Worm (Caenorhabditis elegans) whole organism, young adult: ENCODE data around the gene pdhk-2.

ENCODE experiments used
- B0336.3 ChIP-seq: fragments of 200-800 bp; sonication (Bioruptor generic); IDR thresholded peaks from 2 replicates; pipeline ENCODE4 v1.3.6; 2022; ENCODE audit warnings: missing genetic modification characterization, missing compliant biosample characterization
- C06A6.2 ChIP-seq: fragments of 200-800 bp; sonication (Bioruptor generic); conservative IDR thresholded peaks from 2 replicates; pipeline ENCODE4 v1.3.6; 2022; ENCODE audit warnings: missing genetic modification characterization, missing compliant biosample characterization
- C17E4.6 ChIP-seq: fragments of 200-800 bp; sonication (Bioruptor generic); IDR thresholded peaks from 2 replicates; pipeline ENCODE4 v1.3.6; 2022; ENCODE audit warnings: missing genetic modification reagents, missing genetic modification characterization, missing compliant biosample characterization
- F10E7.11 ChIP-seq: sonication (generic microtip); optimal IDR thresholded peaks from 2 replicates; lab custom pipeline; 2017; ENCODE audit warnings: mild to moderate bottlenecking, missing genetic modification characterization, moderate library complexity, missing compliant biosample characterization
- F33H1.4 ChIP-seq: fragments of 200-800 bp; sonication (Bioruptor generic); IDR thresholded peaks from 2 replicates; pipeline ENCODE4 v1.3.6; 2022; ENCODE audit warnings: missing genetic modification reagents, missing genetic modification characterization, missing compliant biosample characterization
- F39B2.1 ChIP-seq: fragments of 200-800 bp; sonication (Bioruptor generic); IDR thresholded peaks from 2 replicates; pipeline ENCODE4 v1.3.6; 2022; ENCODE audit warnings: missing genetic modification reagents, missing genetic modification characterization, missing compliant biosample characterization
- F49E8.2 ChIP-seq: sonication (generic microtip); optimal IDR thresholded peaks from 3 replicates; lab custom pipeline; 2017; ENCODE audit warnings: missing genetic modification characterization, mild to moderate bottlenecking, missing compliant biosample characterization, antibody characterized with exemption, moderate library complexity; ENCODE audit not compliant: insufficient read depth
- F52B5.7 ChIP-seq: sonication (generic microtip); optimal IDR thresholded peaks from 2 replicates; lab custom pipeline; 2016; ENCODE audit warnings: mild to moderate bottlenecking, missing genetic modification characterization, missing compliant biosample characterization
- F57A8.1 ChIP-seq: fragments of 200-800 bp; sonication (Bioruptor generic); optimal IDR thresholded peaks from 2 replicates; lab custom pipeline; 2018; ENCODE audit warnings: mild to moderate bottlenecking, missing genetic modification characterization, moderate library complexity, missing compliant biosample characterization
- K11D2.4 ChIP-seq: fragments of 200-800 bp; sonication (Bioruptor generic); IDR thresholded peaks from 2 replicates; pipeline ENCODE4 v1.3.6; 2022; ENCODE audit warnings: missing genetic modification reagents, missing genetic modification characterization, missing compliant biosample characterization
- K12H6.12 ChIP-seq: fragments of 200-800 bp; sonication (Bioruptor generic); optimal IDR thresholded peaks from 2 replicates; lab custom pipeline; 2018; ENCODE audit warnings: mild to moderate bottlenecking, missing genetic modification characterization, missing compliant biosample characterization
- T07F8.4 ChIP-seq: sonication (generic microtip); optimal IDR thresholded peaks from 2 replicates; lab custom pipeline; 2016; ENCODE audit warnings: mild to moderate bottlenecking, missing genetic modification characterization, moderate library complexity, missing compliant biosample characterization
- Y53G8AR.9 ChIP-seq: fragments of 200-800 bp; sonication (Bioruptor generic); conservative IDR thresholded peaks from 2 replicates; pipeline ENCODE4 v1.3.6; 2022; ENCODE audit warnings: missing genetic modification reagents, missing genetic modification characterization, missing compliant biosample characterization
- aptf-2 ChIP-seq: fragments of 200-800 bp; sonication (Bioruptor generic); conservative IDR thresholded peaks from 2 replicates; pipeline ENCODE4 v1.3.6; 2022; ENCODE audit warnings: missing genetic modification reagents, missing genetic modification characterization, missing compliant biosample characterization
- aptf-3 ChIP-seq: fragments of 200-800 bp; sonication (Bioruptor generic); IDR thresholded peaks from 2 replicates; pipeline ENCODE4 v1.3.6; 2022; ENCODE audit warnings: missing genetic modification characterization, missing compliant biosample characterization
- atf-7 ChIP-seq: sonication (generic microtip); optimal IDR thresholded peaks from 2 replicates; lab custom pipeline; 2017; ENCODE audit warnings: mild to moderate bottlenecking, missing genetic modification characterization, missing compliant biosample characterization
- athp-1 ChIP-seq: sonication (generic microtip); optimal IDR thresholded peaks from 2 replicates; lab custom pipeline; 2017; ENCODE audit warnings: mild to moderate bottlenecking, missing genetic modification characterization, missing compliant biosample characterization
- attf-5 ChIP-seq: fragments of 200-800 bp; sonication (Bioruptor generic); optimal IDR thresholded peaks from 2 replicates; lab custom pipeline; 2018; ENCODE audit warnings: mild to moderate bottlenecking, missing genetic modification characterization, missing compliant biosample characterization
- bed-2 ChIP-seq: fragments of 200-800 bp; sonication (Bioruptor generic); IDR thresholded peaks from 2 replicates; pipeline ENCODE4 v1.3.6; 2022; ENCODE audit warnings: missing genetic modification reagents, missing genetic modification characterization, missing compliant biosample characterization
- ccch-3 ChIP-seq: fragments of 200-800 bp; sonication (Bioruptor generic); optimal IDR thresholded peaks from 2 replicates; lab custom pipeline; 2018; ENCODE audit warnings: mild to moderate bottlenecking, missing genetic modification characterization, missing compliant biosample characterization
- cebp-2 ChIP-seq: fragments of 200-800 bp; sonication (Bioruptor generic); IDR thresholded peaks from 2 replicates; pipeline ENCODE4 v1.3.6; 2022; ENCODE audit warnings: missing genetic modification characterization, missing compliant biosample characterization
- ceh-79 ChIP-seq: sonication (generic microtip); optimal IDR thresholded peaks from 2 replicates; lab custom pipeline; 2017; ENCODE audit warnings: mild to moderate bottlenecking, missing genetic modification characterization, missing compliant biosample characterization
- chd-7 ChIP-seq: sonication (generic microtip); optimal IDR thresholded peaks from 2 replicates; lab custom pipeline; 2016; ENCODE audit warnings: mild to moderate bottlenecking, missing genetic modification characterization, moderate library complexity, missing compliant biosample characterization
- egl-44 ChIP-seq: fragments of 200-800 bp; sonication (Bioruptor generic); IDR thresholded peaks from 2 replicates; pipeline ENCODE4 v1.3.6; 2022; ENCODE audit warnings: missing genetic modification reagents, missing genetic modification characterization, missing compliant biosample characterization
- ekl-4 ChIP-seq: fragments of 200-800 bp; sonication (Bioruptor generic); IDR thresholded peaks from 2 replicates; pipeline ENCODE4 v1.3.6; 2022; ENCODE audit warnings: missing genetic modification reagents, missing genetic modification characterization, missing compliant biosample characterization
- ets-4 ChIP-seq: fragments of 200-800 bp; sonication (Bioruptor generic); optimal IDR thresholded peaks from 2 replicates; lab custom pipeline; 2018; ENCODE audit warnings: mild to moderate bottlenecking, missing genetic modification characterization, missing compliant biosample characterization
- fkh-3 ChIP-seq: sonication (generic microtip); optimal IDR thresholded peaks from 2 replicates; lab custom pipeline; 2016; ENCODE audit warnings: mild to moderate bottlenecking, missing genetic modification characterization, missing compliant biosample characterization
- hlh-26 ChIP-seq: fragments of 200-800 bp; sonication (Bioruptor generic); conservative IDR thresholded peaks from 2 replicates; pipeline ENCODE4 v1.3.6; 2022; ENCODE audit warnings: missing genetic modification reagents, missing genetic modification characterization, missing compliant biosample characterization
- hsf-1 ChIP-seq: fragments of 200-800 bp; sonication (Bioruptor generic); IDR thresholded peaks from 2 replicates; pipeline ENCODE4 v1.3.6; 2022; ENCODE audit warnings: missing genetic modification reagents, missing genetic modification characterization, missing compliant biosample characterization
- let-526 ChIP-seq: fragments of 200-800 bp; sonication (Bioruptor generic); IDR thresholded peaks from 2 replicates; pipeline ENCODE4 v1.3.6; 2022; ENCODE audit warnings: missing genetic modification reagents, missing genetic modification characterization, missing compliant biosample characterization
- lin-54 ChIP-seq: fragments of 200-800 bp; sonication (Bioruptor generic); optimal IDR thresholded peaks from 2 replicates; lab custom pipeline; 2018; ENCODE audit warnings: mild to moderate bottlenecking, missing genetic modification characterization, missing compliant biosample characterization
- lsl-1 ChIP-seq: fragments of 200-800 bp; sonication (Bioruptor generic); optimal IDR thresholded peaks from 2 replicates; lab custom pipeline; 2018; ENCODE audit warnings: mild to moderate bottlenecking, missing genetic modification characterization, moderate library complexity, missing compliant biosample characterization
- madf-8 ChIP-seq: fragments of 200-800 bp; sonication (Bioruptor generic); conservative IDR thresholded peaks from 2 replicates; pipeline ENCODE4 v1.3.6; 2022; ENCODE audit warnings: missing genetic modification reagents, missing genetic modification characterization, missing compliant biosample characterization
- mel-28 ChIP-seq: sonication (generic microtip); optimal IDR thresholded peaks from 2 replicates; lab custom pipeline; 2016; ENCODE audit warnings: borderline replicate concordance, mild to moderate bottlenecking, missing genetic modification characterization, missing compliant biosample characterization
- mes-4 ChIP-seq: sonication (generic microtip); optimal IDR thresholded peaks from 2 replicates; lab custom pipeline; 2016; ENCODE audit warnings: missing genotype, missing genetic modification characterization, missing compliant biosample characterization
- nfya-2 ChIP-seq: fragments of 200-800 bp; sonication (Bioruptor generic); IDR thresholded peaks from 2 replicates; pipeline ENCODE4 v1.3.6; 2022; ENCODE audit warnings: missing genetic modification reagents, missing genetic modification characterization, missing compliant biosample characterization
- nhr-179 ChIP-seq: sonication (generic microtip); optimal IDR thresholded peaks from 2 replicates; lab custom pipeline; 2016; ENCODE audit warnings: mild to moderate bottlenecking, missing genetic modification characterization, missing compliant biosample characterization
- pha-4 ChIP-seq: fragments of 150-350 bp; sonication (generic microtip); optimal IDR thresholded peaks from 2 replicates; lab custom pipeline; 2014; ENCODE audit warnings: missing biosample characterization, missing genetic modification reagents, missing genetic modification characterization
- rec-8 ChIP-seq, 2 experiments: sonication (generic microtip); optimal IDR thresholded peaks; 2 replicates each; lab custom pipeline; 2016; ENCODE audit warnings: mild to moderate bottlenecking in 2 of 2, missing genetic modification characterization in 2 of 2, missing genetic modification reagents in 2 of 2, missing genotype in 2 of 2, missing biosample characterization in 1 of 2, missing compliant biosample characterization in 1 of 2, moderate library complexity in 1 of 2
- sea-2 ChIP-seq: fragments of 200-800 bp; sonication (Bioruptor generic); IDR thresholded peaks from 2 replicates; pipeline ENCODE4 v1.3.6; 2022; ENCODE audit warnings: missing genetic modification characterization, missing compliant biosample characterization
- snpc-3.4 ChIP-seq: sonication (generic microtip); optimal IDR thresholded peaks from 2 replicates; lab custom pipeline; 2017; ENCODE audit warnings: missing genetic modification characterization, mild to moderate bottlenecking, missing compliant biosample characterization, antibody characterized with exemption, moderate library complexity, missing genotype, missing genetic modification reagents
- tbx-9 ChIP-seq: sonication (generic microtip); optimal IDR thresholded peaks from 2 replicates; lab custom pipeline; 2016; ENCODE audit warnings: borderline replicate concordance, missing genetic modification characterization, inconsistent platforms, missing compliant biosample characterization
- tlf-1 ChIP-seq: fragments of 200-800 bp; sonication (Bioruptor generic); optimal IDR thresholded peaks from 2 replicates; lab custom pipeline; 2018; ENCODE audit warnings: mild to moderate bottlenecking, missing genetic modification characterization, missing compliant biosample characterization
- xnd-1 ChIP-seq: sonication (generic microtip); optimal IDR thresholded peaks from 2 replicates; lab custom pipeline; 2016; ENCODE audit warnings: missing genotype, missing genetic modification reagents, missing genetic modification characterization, missing compliant biosample characterization
- zfh-2 ChIP-seq: fragments of 200-800 bp; sonication (Bioruptor generic); conservative IDR thresholded peaks from 2 replicates; pipeline ENCODE4 v1.3.6; 2022; ENCODE audit warnings: missing genetic modification reagents, missing genetic modification characterization, missing compliant biosample characterization
- ztf-18 ChIP-seq: sonication (generic microtip); optimal IDR thresholded peaks from 2 replicates; lab custom pipeline; 2016; ENCODE audit warnings: missing genotype, mild to moderate bottlenecking, missing genetic modification characterization, missing compliant biosample characterization
- ztf-26 ChIP-seq: sonication (generic microtip); optimal IDR thresholded peaks from 2 replicates; lab custom pipeline; 2017; ENCODE audit warnings: missing genetic modification characterization, missing compliant biosample characterization

Gene pdhk-2

DNA sequence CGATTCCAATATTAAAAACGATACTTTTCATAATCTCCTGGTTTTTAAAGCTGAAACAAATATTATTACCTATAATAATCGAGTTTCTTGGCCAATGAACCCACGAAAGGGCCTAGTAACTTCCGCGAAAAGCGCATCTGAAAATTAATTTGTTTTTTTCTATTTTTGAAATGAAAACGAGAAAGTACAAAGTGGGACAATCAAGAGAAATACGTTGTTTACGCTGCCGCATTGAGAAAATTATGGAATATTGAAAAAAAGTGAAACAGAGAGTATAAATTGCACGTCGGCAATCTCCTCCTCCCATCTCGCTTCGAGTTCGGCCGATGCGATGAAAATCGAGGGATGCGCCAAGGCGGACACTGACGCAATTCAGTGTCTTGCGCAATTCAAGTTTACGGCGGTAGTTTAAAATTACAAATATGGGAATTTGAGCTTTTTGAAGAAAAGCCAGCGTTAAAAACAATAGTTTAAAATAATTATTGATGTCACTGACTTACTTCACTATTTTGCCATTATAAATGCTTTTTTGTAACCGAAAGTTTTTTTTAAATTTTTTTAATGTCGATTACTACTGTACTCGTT lies at the start of gene pdhk-2 (continued):
- TF ChIP-seq fkh-3 (tag; lab: Kevin White, UChicago) (no peak), T07F8.4 (tag; lab: Kevin White, UChicago) (no peak), aptf-2 (GFP tag; lab: Robert Waterston, UW) (no peak), C17E4.6 (GFP tag; lab: Robert Waterston, UW) (peak; percentile 67; the same call in 1 of the 2 replicates), let-526 (GFP tag; lab: Robert Waterston, UW) (no peak), C06A6.2 (peak; percentile 71; the same call in 1 of the 2 replicates), mes-4 (tag; lab: Kevin White, UChicago) (peak; percentile 15), F57A8.1 (GFP tag; lab: Kevin White, UChicago) (no peak), mel-28 (tag; lab: Kevin White, UChicago) (no peak), F52B5.7 (tag; lab: Kevin White, UChicago) (no peak), madf-8 (GFP tag; lab: Robert Waterston, UW) (peak; percentile 73), zfh-2 (no peak), K11D2.4 (GFP tag; lab: Robert Waterston, UW) (no peak; the same call in none of the 2 replicates), hlh-26 (GFP tag; lab: Robert Waterston, UW) (no peak), ccch-3 (GFP tag; lab: Kevin White, UChicago) (no peak), nfya-2 (GFP tag; lab: Robert Waterston, UW) (no peak), Y53G8AR.9 (GFP tag; lab: Robert Waterston, UW) (peak; percentile 90), tbx-9 (tag; lab: Kevin White, UChicago) (no peak), egl-44 (GFP tag; lab: Robert Waterston, UW) (no peak), F33H1.4 (GFP tag; lab: Robert Waterston, UW) (peak; percentile 78), F39B2.1 (GFP tag; lab: Robert Waterston, UW) (no peak), aptf-3 (GFP tag; lab: Robert Waterston, UW) (no peak), ztf-26 (tag; lab: Kevin White, UChicago) (peak; percentile 81), ztf-18 (tag; lab: Kevin White, UChicago) (peak; percentile 99), B0336.3 (GFP tag; lab: Robert Waterston, UW) (peak; percentile 88), pha-4 (peak; percentile 46), bed-2 (GFP tag; lab: Robert Waterston, UW) (no peak), cebp-2 (GFP tag; lab: Robert Waterston, UW) (no peak), F49E8.2 (tag; lab: Kevin White, UChicago) (peak; percentile 70), ceh-79 (tag; lab: Kevin White, UChicago) (no peak), tlf-1 (GFP tag; lab: Kevin White, UChicago) (peak; percentile 88), athp-1 (tag; lab: Kevin White, UChicago) (peak; percentile 71)

DNA sequence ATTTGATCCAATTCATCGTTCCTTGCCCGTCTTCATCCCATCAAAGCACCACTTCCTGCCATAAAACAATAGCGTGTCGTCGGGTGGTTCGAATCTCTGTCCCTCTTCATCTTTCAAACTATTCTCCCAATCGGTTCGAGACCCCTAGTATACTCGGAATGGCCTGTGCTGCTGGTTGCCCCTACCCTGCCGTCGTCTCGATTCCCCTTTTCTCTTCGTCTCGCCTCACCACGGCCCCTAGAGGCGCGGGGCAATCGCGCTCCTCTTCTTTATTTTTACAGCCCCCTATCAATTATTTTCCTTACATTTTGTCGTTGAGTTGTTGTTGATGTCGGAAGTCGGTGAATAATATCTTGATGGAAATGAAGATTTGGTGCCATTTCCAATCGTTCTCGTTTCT lies 47.5 kb upstream of the pdhk-2 start:
- TF ChIP-seq F10E7.11, result no peak
- TF ChIP-seq zfh-2, result peak; percentile 78

DNA sequence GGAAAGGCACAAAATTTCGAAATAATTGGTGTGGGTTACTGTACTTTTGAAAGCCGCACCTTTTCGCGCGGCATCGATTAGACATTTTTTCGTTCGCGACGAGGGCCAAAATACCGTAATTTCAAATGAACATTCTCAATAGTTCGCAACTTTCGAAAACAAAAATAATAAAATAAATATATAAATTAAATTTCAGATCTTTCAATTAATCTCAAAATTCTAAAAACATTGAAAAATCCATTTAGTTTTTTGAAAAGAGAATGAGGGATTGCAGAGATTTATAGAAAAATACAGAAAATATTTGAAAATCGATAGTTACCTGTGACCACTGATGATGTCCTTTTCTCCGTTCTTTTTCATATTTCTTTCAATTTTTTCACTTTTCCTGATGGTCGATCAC lies 44.9 kb upstream of the pdhk-2 start, which contains the start of gene K02D10.8:
TSS of gene K02D10.8 (plus strand) at position 301 of the 400 bp plus-strand sequence.
- TF ChIP-seq atf-7 (no peak), nhr-179 (tag; lab: Kevin White, UChicago) (no peak), K12H6.12 (tag; lab: Kevin White, UChicago) (no peak), ekl-4 (GFP tag; lab: Robert Waterston, UW) (no peak), K11D2.4 (GFP tag; lab: Robert Waterston, UW) (no peak), sea-2 (GFP tag; lab: Robert Waterston, UW) (no peak), lin-54 (GFP tag; lab: Kevin White, UChicago) (no peak), hsf-1 (GFP tag; lab: Robert Waterston, UW) (no peak), rec-8 (tag; optimal IDR thresholded peaks at IDR 0.05; lab: Kevin White, UChicago) (no peak), F39B2.1 (GFP tag; lab: Robert Waterston, UW) (no peak), lsl-1 (GFP tag; lab: Kevin White, UChicago) (no peak), athp-1 (tag; lab: Kevin White, UChicago) (no peak), chd-7 (tag; lab: Kevin White, UChicago) (no peak), ets-4 (no peak), snpc-3.4 (tag; lab: Kevin White, UChicago) (no peak), attf-5 (GFP tag; lab: Kevin White, UChicago) (no peak), xnd-1 (tag; lab: Kevin White, UChicago) (no peak)
